Worm (Caenorhabditis elegans) whole organism, L2 larva: ENCODE results near the gene W09D10.4.

Experiments
- ceh-82 ChIP-seq: fragments of 150-350 bp; optimal IDR thresholded peaks from 2 replicates; lab custom pipeline; 2014; ENCODE audit warnings: missing biosample characterization, missing genetic modification characterization
- elt-3 ChIP-seq: sonication (generic microtip); optimal IDR thresholded peaks from 2 replicates; lab custom pipeline; 2017; ENCODE audit warnings: missing biosample characterization, missing genetic modification characterization
- lsy-2 ChIP-seq, 2 experiments: fragments of 150-350 bp in 1 of 2; sonication (generic microtip) in 1 of 2; optimal IDR thresholded peaks; 2 replicates each; lab custom pipeline; 2014 to 2017; ENCODE audit warnings: missing biosample characterization in 2 of 2, missing genetic modification characterization in 2 of 2
- mdl-1 ChIP-seq, 2 experiments: fragments of 150-350 bp in 1 of 2; sonication (generic microtip) in 1 of 2; optimal IDR thresholded peaks; 2 replicates each; lab custom pipeline; 2017; ENCODE audit warnings: missing biosample characterization in 2 of 2, missing genetic modification characterization in 2 of 2
- nhr-10 ChIP-seq: sonication (generic microtip); optimal IDR thresholded peaks from 2 replicates; lab custom pipeline; 2017; ENCODE audit warnings: missing biosample characterization, missing genetic modification characterization
- nhr-237 ChIP-seq: fragments of 150-350 bp; optimal IDR thresholded peaks from 2 replicates; lab custom pipeline; 2014; ENCODE audit warnings: missing biosample characterization, missing genetic modification characterization
- skn-1 ChIP-seq: sonication (generic microtip); optimal IDR thresholded peaks from 2 replicates; lab custom pipeline; 2017; ENCODE audit warnings: missing biosample characterization, missing genetic modification characterization
- unc-55 ChIP-seq: fragments of 150-350 bp; sonication (generic microtip); optimal IDR thresholded peaks from 3 replicates; lab custom pipeline; 2014; ENCODE audit warnings: missing biosample characterization, missing genetic modification reagents, missing genetic modification characterization
- zag-1 ChIP-seq: fragments of 150-350 bp; optimal IDR thresholded peaks from 2 replicates; lab custom pipeline; 2014; ENCODE audit warnings: missing biosample characterization, missing genetic modification characterization
- ztf-11 ChIP-seq: sonication (generic microtip); optimal IDR thresholded peaks from 2 replicates; lab custom pipeline; 2017; ENCODE audit warnings: missing biosample characterization, missing genetic modification characterization

- TF ChIP-seq zag-1 (tag; lab: Kevin White, UChicago) (no peak), nhr-237 (tag; lab: Kevin White, UChicago) (no peak), lsy-2 (tag; optimal IDR thresholded peaks at IDR 0.05; lab: Kevin White, UChicago) (no peak), elt-3 (no peak), skn-1 (no peak), nhr-10 (no peak), mdl-1 (tag; optimal IDR thresholded peaks at IDR 0.05; lab: Kevin White, UChicago) (no peak), ceh-82 (no peak), unc-55 (GFP tag; lab: Kevin White, UChicago) (no peak), ztf-11 (tag; lab: Kevin White, UChicago) (no peak)
These were observed 15.5 kb downstream of the W09D10.4 start, which contains the start of gene Y39A1A.20 for ce11 chrIII:10700460-10700859.
